Fruit fly (Drosophila melanogaster): ENCODE data around the gene mthl15.

- no peak for TF ChIP-seq Sox102F (GFP tag; optimal IDR thresholded peaks at IDR 0.05)
- TF ChIP-seq CG6808 (GFP tag; optimal IDR thresholded peaks at IDR 0.05), result no peak
- no peak for TF ChIP-seq svp (GFP tag)
- no peak for TF ChIP-seq CG16779 (tag; optimal IDR thresholded peaks at IDR 0.05)
- TF ChIP-seq CG4318 (GFP tag; optimal IDR thresholded peaks at IDR 0.05), result no peak
- TF ChIP-seq OdsH (GFP tag; optimal IDR thresholded peaks at IDR 0.05), result no peak
Measured at dm6 chr2L:10261774-10262173, 23.7 kb upstream of the mthl15 start.

Measured in whole organism, prepupa.